Fruit fly (Drosophila melanogaster): ENCODE data around the gene CG4593.

The CG4593 gene

DNA sequence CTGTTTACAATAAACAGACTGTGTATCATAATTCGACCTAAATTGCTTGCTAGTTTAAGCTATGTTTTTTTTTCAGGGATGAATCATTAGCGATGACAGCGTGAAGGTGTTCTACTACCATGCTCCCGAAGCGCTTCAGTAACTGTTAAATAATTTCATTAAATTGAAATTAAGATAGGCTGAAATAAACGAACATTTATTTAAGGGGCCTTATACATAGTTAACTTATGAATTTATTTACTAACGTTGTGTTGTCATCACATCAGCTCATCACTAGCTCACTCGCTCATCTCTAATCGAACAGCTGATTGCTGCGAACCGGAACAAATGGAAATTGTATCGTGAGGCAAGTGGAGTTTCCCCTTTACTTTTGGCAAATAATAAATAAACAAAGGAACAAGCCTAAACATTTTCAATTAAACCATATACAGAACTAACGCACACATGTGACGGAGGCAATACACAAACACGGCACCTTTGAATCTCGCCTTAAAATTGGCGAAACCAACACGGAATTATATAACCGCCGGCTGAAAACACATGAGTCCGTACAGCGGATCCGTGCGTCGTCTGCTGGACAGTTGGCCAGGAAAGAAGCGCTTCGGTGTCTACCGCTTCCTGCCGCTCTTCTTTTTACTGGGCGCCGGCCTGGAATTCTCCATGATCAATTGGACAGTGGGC lies 2.5 kb upstream of the CG4593 start, which contains the start of the genes cm, sloth1 and sloth2 (continued):
- TF ChIP-seq CG16779 (tag; optimal IDR thresholded peaks at IDR 0.05) (no peak), CG1621 (tag; optimal IDR thresholded peaks at IDR 0.05) (peak; percentile 78), CG34406 (GFP tag; optimal IDR thresholded peaks at IDR 0.05) (peak; percentile 84), Blimp-1 (GFP tag; optimal IDR thresholded peaks at IDR 0.05) (peak; percentile 29), CG4318 (GFP tag; optimal IDR thresholded peaks at IDR 0.05) (peak; percentile 59), CG31627 (GFP tag; optimal IDR thresholded peaks at IDR 0.05) (peak; percentile 93), ss (GFP tag; optimal IDR thresholded peaks at IDR 0.05) (peak; percentile 70 to 80), achi (GFP tag; optimal IDR thresholded peaks at IDR 0.05) (peak; percentile 85), Ets21C (GFP tag; optimal IDR thresholded peaks at IDR 0.05) (peak; percentile 87), net (GFP tag; optimal IDR thresholded peaks at IDR 0.05) (peak; percentile 84), Hr4 (GFP tag; optimal IDR thresholded peaks at IDR 0.05) (peak; percentile 80), CG6854 (GFP tag; optimal IDR thresholded peaks at IDR 0.05) (peak; percentile 30), salr (GFP tag; optimal IDR thresholded peaks at IDR 0.05) (peak; percentile 70 to 82), CG11294 (GFP tag; IDR thresholded peaks at IDR 0.05) (peak; percentile 62; the same call in 1 of the 2 replicates), fkh (GFP tag; optimal IDR thresholded peaks at IDR 0.05) (peak; percentile 62), dac (GFP tag; optimal IDR thresholded peaks at IDR 0.05) (peak; percentile 76)

DNA sequence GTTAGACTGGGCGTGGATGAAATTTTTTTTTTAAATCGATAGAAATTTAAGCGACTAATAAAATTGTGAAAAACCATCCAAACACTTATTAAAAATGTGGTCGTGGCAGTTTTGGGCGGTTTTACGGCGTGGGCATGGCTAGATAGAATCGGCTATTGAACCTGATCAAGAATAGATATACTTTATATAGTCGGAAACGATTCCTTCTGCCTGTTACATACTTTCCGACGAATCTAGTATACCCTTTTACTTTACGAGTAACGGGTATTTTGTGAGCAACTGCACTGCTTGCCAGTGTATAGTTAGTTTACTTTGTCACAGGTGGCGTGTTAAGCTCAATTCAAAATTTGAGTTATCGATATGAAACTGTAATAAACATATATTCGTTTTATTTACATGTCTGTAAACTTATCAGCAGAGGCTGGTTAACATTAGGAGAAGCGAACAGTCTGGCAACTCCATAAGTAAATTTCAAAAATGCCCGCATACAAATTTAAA lies 1.3 kb downstream of the CG4593 start:
- TF ChIP-seq CG8632 (GFP tag; optimal IDR thresholded peaks at IDR 0.05) (peak; percentile 23), CG8319 (GFP tag; optimal IDR thresholded peaks at IDR 0.05) (no peak), achi (GFP tag; optimal IDR thresholded peaks at IDR 0.05) (peak; percentile 16), CG31627 (GFP tag; optimal IDR thresholded peaks at IDR 0.05) (peak; percentile 37), CG10631 (GFP tag; optimal IDR thresholded peaks at IDR 0.05) (peak; percentile 22), Blimp-1 (GFP tag; optimal IDR thresholded peaks at IDR 0.05) (no peak), CG6792 (GFP tag; optimal IDR thresholded peaks at IDR 0.05) (peak; percentile 32), CG7368 (GFP tag; optimal IDR thresholded peaks at IDR 0.05) (no peak), Hr39 (GFP tag; optimal IDR thresholded peaks at IDR 0.05) (peak; percentile 16), CG3032 (tag; optimal IDR thresholded peaks at IDR 0.05) (peak; percentile 82), CG10669 (GFP tag; optimal IDR thresholded peaks at IDR 0.05) (no peak), CG9139 (GFP tag; optimal IDR thresholded peaks at IDR 0.05) (no peak), esn (GFP tag; optimal IDR thresholded peaks at IDR 0.05) (peak; percentile 49), CG11294 (GFP tag; IDR thresholded peaks at IDR 0.05) (no peak), topi (GFP tag; optimal IDR thresholded peaks at IDR 0.05) (peak; percentile 22), cyc (GFP tag; optimal IDR thresholded peaks at IDR 0.05) (peak; percentile 11), OdsH (GFP tag; optimal IDR thresholded peaks at IDR 0.05) (peak; percentile 48), CG16779 (tag; optimal IDR thresholded peaks at IDR 0.05) (peak; percentile 30), CG6808 (GFP tag; optimal IDR thresholded peaks at IDR 0.05) (peak; percentile 23), CG4318 (GFP tag; optimal IDR thresholded peaks at IDR 0.05) (no peak), Eip78C (GFP tag) (peak; percentile 89), lz (GFP tag; optimal IDR thresholded peaks at IDR 0.05) (peak; percentile 57), net (GFP tag; optimal IDR thresholded peaks at IDR 0.05) (no peak), Ets21C (GFP tag; optimal IDR thresholded peaks at IDR 0.05) (peak; percentile 12), Sox15 (GFP tag; optimal IDR thresholded peaks at IDR 0.05) (no peak), eg (GFP tag; IDR thresholded peaks at IDR 0.05) (peak; percentile 60; the same call in 2 of the 3 replicates), CG3919 (GFP tag; optimal IDR thresholded peaks at IDR 0.05) (peak; percentile 14), CG11902 (GFP tag; optimal IDR thresholded peaks at IDR 0.05) (no peak), vri (GFP tag; optimal IDR thresholded peaks at IDR 0.05) (no peak), CG6163 (GFP tag; IDR thresholded peaks at IDR 0.05) (peak; percentile 58; the same call in 2 of the 3 replicates), Smox (GFP tag; optimal IDR thresholded peaks at IDR 0.05) (peak; percentile 43), Eip75B (GFP tag; optimal IDR thresholded peaks at IDR 0.05) (peak; percentile 71), dsx (GFP tag; optimal IDR thresholded peaks at IDR 0.05; ENCODE audit: poor library complexity, severe bottlenecking) (peak; percentile 27), Sox102F (GFP tag; optimal IDR thresholded peaks at IDR 0.05) (peak; percentile 10), Hr38 (GFP tag; optimal IDR thresholded peaks at IDR 0.05) (no peak), CG32006 (GFP tag; optimal IDR thresholded peaks at IDR 0.05) (peak; percentile 32), Ets96B (tag; optimal IDR thresholded peaks at IDR 0.05) (peak; percentile 8), pdm3 (GFP tag; optimal IDR thresholded peaks at IDR 0.05) (peak; percentile 45), CG6854 (GFP tag; optimal IDR thresholded peaks at IDR 0.05) (no peak), salr (GFP tag; optimal IDR thresholded peaks at IDR 0.05) (no peak), spab (GFP tag; optimal IDR thresholded peaks at IDR 0.05) (no peak)

Data from whole organism, prepupa.